Fruit fly (Drosophila melanogaster) whole organism, embryonic: Measurements from ENCODE around the gene CG11596.

ENCODE experiments used
- BEAF-32 ChIP-seq: fragments of 200-800 bp; sonication (Bioruptor generic); optimal IDR thresholded peaks from 3 replicates; lab custom pipeline; 2017; ENCODE audit warnings: missing biosample characterization, missing genetic modification characterization, mild to moderate bottlenecking, moderate library complexity, missing genetic modification reagents
- CG12744 ChIP-seq: fragments of 200-800 bp; sonication (Bioruptor generic); optimal IDR thresholded peaks from 2 replicates; lab custom pipeline; 2016; ENCODE audit warnings: missing biosample characterization, missing genetic modification characterization
- CG13287 ChIP-seq: fragments of 200-800 bp; sonication (Bioruptor generic); IDR thresholded peaks from 2 replicates; pipeline ENCODE4 v1.3.6; 2022; ENCODE audit warnings: missing biosample characterization, missing genetic modification characterization; ENCODE audit not compliant: partially characterized antibody
- CG16813 ChIP-seq: fragments of 200-800 bp; sonication (Bioruptor generic); IDR thresholded peaks from 3 replicates; pipeline ENCODE4 v1.3.6; 2022; ENCODE audit warnings: missing biosample characterization, missing genetic modification characterization; ENCODE audit not compliant: partially characterized antibody
- CG2129 ChIP-seq: fragments of 200-800 bp; sonication (Bioruptor generic); IDR thresholded peaks from 2 replicates; pipeline ENCODE4 v1.3.6; 2022; ENCODE audit warnings: missing biosample characterization, missing genetic modification characterization; ENCODE audit not compliant: partially characterized antibody
- CG34224 ChIP-seq: fragments of 200-800 bp; sonication (Bioruptor generic); IDR thresholded peaks from 3 replicates; pipeline ENCODE4 v1.3.6; 2022; ENCODE audit warnings: missing biosample characterization, missing genetic modification characterization; ENCODE audit not compliant: partially characterized antibody
- CG6791 ChIP-seq: fragments of 200-800 bp; sonication (Bioruptor generic); IDR thresholded peaks from 3 replicates; pipeline ENCODE4 v1.3.6; 2022; ENCODE audit warnings: missing biosample characterization, missing genetic modification characterization; ENCODE audit not compliant: partially characterized antibody
- CG7786 ChIP-seq: fragments of 200-800 bp; sonication (Bioruptor generic); optimal IDR thresholded peaks from 2 replicates; lab custom pipeline; 2016; ENCODE audit warnings: missing biosample characterization, missing genetic modification characterization
- CG8924 ChIP-seq: fragments of 200-800 bp; optimal IDR thresholded peaks from 3 replicates; lab custom pipeline; 2019; ENCODE audit warnings: missing biosample characterization, mild to moderate bottlenecking, missing genetic modification characterization, moderate library complexity
- CG9437 ChIP-seq: fragments of 200-800 bp; sonication (Bioruptor generic); optimal IDR thresholded peaks from 2 replicates; lab custom pipeline; 2018; ENCODE audit warnings: missing biosample characterization, mild to moderate bottlenecking, missing genetic modification characterization
- Dll ChIP-seq: fragments of 200-800 bp; sonication (Bioruptor generic); IDR thresholded peaks from 4 replicates; pipeline ENCODE4 v1.3.6; 2022; ENCODE audit warnings: missing biosample characterization, missing genetic modification characterization; ENCODE audit not compliant: partially characterized antibody
- Dref ChIP-seq: fragments of 200-800 bp; sonication (Bioruptor generic); IDR thresholded peaks from 2 replicates; pipeline ENCODE4 v1.3.6; 2022; ENCODE audit warnings: missing biosample characterization, missing genetic modification characterization
- Drgx ChIP-seq: fragments of 200-800 bp; sonication (Bioruptor generic); IDR thresholded peaks from 2 replicates; pipeline ENCODE4 v1.3.6; 2022; ENCODE audit warnings: missing biosample characterization, missing genetic modification characterization
- Fer1 ChIP-seq: fragments of 200-800 bp; sonication (Bioruptor generic); optimal IDR thresholded peaks from 2 replicates; lab custom pipeline; 2017; ENCODE audit warnings: missing biosample characterization, mild to moderate bottlenecking, missing genetic modification characterization
- HLH4C ChIP-seq: fragments of 200-800 bp; sonication (Bioruptor generic); IDR thresholded peaks from 3 replicates; pipeline ENCODE4 v1.3.6; 2022; ENCODE audit warnings: missing biosample characterization, missing genetic modification characterization; ENCODE audit not compliant: partially characterized antibody
- HmgZ ChIP-seq: fragments of 200-800 bp; sonication (Bioruptor generic); optimal IDR thresholded peaks from 2 replicates; lab custom pipeline; 2018; ENCODE audit warnings: missing biosample characterization, mild to moderate bottlenecking, missing genetic modification characterization
- Hmr ChIP-seq: fragments of 200-800 bp; sonication (Bioruptor generic); optimal IDR thresholded peaks from 3 replicates; lab custom pipeline; 2017; ENCODE audit warnings: mild to moderate bottlenecking, missing biosample characterization, missing genetic modification reagents, missing genetic modification characterization
- MBD-R2 ChIP-seq: fragments of 200-800 bp; sonication (Bioruptor generic); IDR thresholded peaks from 2 replicates; pipeline ENCODE4 v1.3.6; 2022; ENCODE audit warnings: missing biosample characterization, missing genetic modification characterization
- MESR4 ChIP-seq: fragments of 200-800 bp; sonication (Bioruptor generic); optimal IDR thresholded peaks from 2 replicates; lab custom pipeline; 2018; ENCODE audit warnings: missing biosample characterization, mild to moderate bottlenecking, missing genetic modification characterization, moderate library complexity
- Max ChIP-seq: fragments of 200-800 bp; sonication (Bioruptor generic); optimal IDR thresholded peaks from 2 replicates; lab custom pipeline; 2016; ENCODE audit warnings: missing biosample characterization, mild to moderate bottlenecking, missing genetic modification characterization
- Med ChIP-seq: fragments of 200-800 bp; sonication (Bioruptor generic); peaks from one replicate; lab custom pipeline; 2016; ENCODE audit warnings: missing biosample characterization, missing genetic modification characterization, mild to moderate bottlenecking, inconsistent platforms, moderate library complexity
- Meics ChIP-seq: fragments of 200-800 bp; sonication (Bioruptor generic); optimal IDR thresholded peaks from 2 replicates; lab custom pipeline; 2017; ENCODE audit warnings: missing biosample characterization, mild to moderate bottlenecking, missing genetic modification characterization
- Opbp ChIP-seq: fragments of 200-800 bp; sonication (Bioruptor generic); IDR thresholded peaks from 3 replicates; pipeline ENCODE4 v1.3.6; 2022; ENCODE audit warnings: missing biosample characterization, missing genetic modification characterization; ENCODE audit not compliant: partially characterized antibody
- Pdp1 ChIP-seq, 2 experiments: fragments of 200-800 bp; sonication (Bioruptor generic); optimal IDR thresholded peaks; 3 replicates each; lab custom pipeline; 2016; ENCODE audit warnings: missing biosample characterization in 2 of 2, missing genetic modification characterization in 2 of 2, mild to moderate bottlenecking in 1 of 2, moderate library complexity in 1 of 2
- Scr ChIP-seq: fragments of 200-800 bp; sonication (Bioruptor generic); IDR thresholded peaks from 2 replicates; pipeline ENCODE4 v1.3.6; 2022; ENCODE audit warnings: missing biosample characterization, missing genetic modification characterization; ENCODE audit not compliant: partially characterized antibody
- Spps ChIP-seq: fragments of 200-800 bp; sonication (Bioruptor generic); optimal IDR thresholded peaks from 2 replicates; lab custom pipeline; 2018; ENCODE audit warnings: missing biosample characterization, mild to moderate bottlenecking, missing genetic modification characterization
- Sry-δ ChIP-seq: fragments of 200-800 bp; sonication (Bioruptor generic); optimal IDR thresholded peaks from 2 replicates; lab custom pipeline; 2016; ENCODE audit warnings: missing biosample characterization, missing genetic modification characterization
- Xbp1 ChIP-seq: fragments of 200-800 bp; sonication (Bioruptor generic); optimal IDR thresholded peaks from 3 replicates; lab custom pipeline; 2016; ENCODE audit warnings: missing biosample characterization, mild to moderate bottlenecking, missing genetic modification characterization
- abd-A ChIP-seq: fragments of 200-800 bp; sonication (Bioruptor generic); optimal IDR thresholded peaks from 3 replicates; lab custom pipeline; 2019; ENCODE audit warnings: missing biosample characterization, mild to moderate bottlenecking, missing genetic modification characterization, moderate library complexity
- amos ChIP-seq: fragments of 200-800 bp; sonication (Bioruptor generic); IDR thresholded peaks from 2 replicates; pipeline ENCODE4 v1.3.6; 2022; ENCODE audit warnings: missing biosample characterization, missing genetic modification characterization; ENCODE audit not compliant: partially characterized antibody
- cato ChIP-seq: fragments of 200-800 bp; sonication (Bioruptor generic); optimal IDR thresholded peaks from 2 replicates; lab custom pipeline; 2016; ENCODE audit warnings: missing biosample characterization, missing genetic modification characterization, borderline replicate concordance
- cg ChIP-seq: fragments of 200-800 bp; sonication (Bioruptor generic); optimal IDR thresholded peaks from 3 replicates; lab custom pipeline; 2019; ENCODE audit warnings: missing biosample characterization, mild to moderate bottlenecking, missing genetic modification characterization, moderate library complexity
- crol ChIP-seq: fragments of 200-800 bp; sonication (Bioruptor generic); IDR thresholded peaks from 2 replicates; pipeline ENCODE4 v1.3.6; 2022; ENCODE audit warnings: missing biosample characterization, missing genetic modification characterization
- dm ChIP-seq: fragments of 200-800 bp; sonication (Bioruptor generic); optimal IDR thresholded peaks from 3 replicates; lab custom pipeline; 2016; ENCODE audit warnings: missing biosample characterization, missing genetic modification characterization
- hb ChIP-seq: fragments of 200-800 bp; sonication (Bioruptor generic); IDR thresholded peaks from 3 replicates; pipeline ENCODE4 v1.3.6; 2022; ENCODE audit warnings: missing biosample characterization, missing genetic modification characterization; ENCODE audit not compliant: partially characterized antibody
- hbn ChIP-seq: fragments of 200-800 bp; sonication (Bioruptor generic); IDR thresholded peaks from 2 replicates; pipeline ENCODE4 v1.3.6; 2022; ENCODE audit warnings: missing biosample characterization, missing genetic modification characterization; ENCODE audit not compliant: partially characterized antibody
- her ChIP-seq: fragments of 200-800 bp; sonication (Bioruptor generic); optimal IDR thresholded peaks from 2 replicates; lab custom pipeline; 2016; ENCODE audit warnings: missing biosample characterization, missing genetic modification characterization
- inv ChIP-seq: fragments of 200-800 bp; sonication (Bioruptor generic); IDR thresholded peaks from 2 replicates; pipeline ENCODE4 v1.3.6; 2022; ENCODE audit warnings: missing biosample characterization, missing genetic modification characterization; ENCODE audit not compliant: partially characterized antibody
- lbe ChIP-seq: fragments of 200-800 bp; sonication (Bioruptor generic); optimal IDR thresholded peaks from 2 replicates; lab custom pipeline; 2016; ENCODE audit warnings: missing biosample characterization, mild to moderate bottlenecking, missing genetic modification characterization
- odd ChIP-seq: fragments of 200-800 bp; sonication (Bioruptor generic); optimal IDR thresholded peaks from 2 replicates; lab custom pipeline; 2017; ENCODE audit warnings: missing biosample characterization, mild to moderate bottlenecking, missing genetic modification characterization
- pzg ChIP-seq: fragments of 200-800 bp; sonication (Bioruptor generic); optimal IDR thresholded peaks from 3 replicates; lab custom pipeline; 2018; ENCODE audit warnings: missing biosample characterization, mild to moderate bottlenecking, missing genetic modification characterization, moderate library complexity
- row ChIP-seq: fragments of 200-800 bp; sonication (Bioruptor generic); IDR thresholded peaks from 3 replicates; pipeline ENCODE4 v1.3.6; 2022; ENCODE audit warnings: missing biosample characterization, missing genetic modification characterization
- sd ChIP-seq: fragments of 200-800 bp; sonication (Bioruptor generic); optimal IDR thresholded peaks from 3 replicates; lab custom pipeline; 2018; ENCODE audit warnings: missing biosample characterization, mild to moderate bottlenecking, missing genetic modification characterization, moderate library complexity
- toy ChIP-seq: fragments of 200-800 bp; sonication (Bioruptor generic); IDR thresholded peaks from 2 replicates; pipeline ENCODE4 v1.3.6; 2022; ENCODE audit warnings: missing biosample characterization, missing genetic modification characterization
- trem ChIP-seq: fragments of 200-800 bp; optimal IDR thresholded peaks from 3 replicates; lab custom pipeline; 2019; ENCODE audit warnings: missing biosample characterization, mild to moderate bottlenecking, missing genetic modification characterization, moderate library complexity
- unc-4 ChIP-seq: fragments of 200-800 bp; sonication (Bioruptor generic); IDR thresholded peaks from 2 replicates; pipeline ENCODE4 v1.3.6; 2022; ENCODE audit warnings: missing biosample characterization, missing genetic modification characterization; ENCODE audit not compliant: partially characterized antibody
- wek ChIP-seq: fragments of 200-800 bp; sonication (Bioruptor generic); optimal IDR thresholded peaks from 3 replicates; lab custom pipeline; 2018; ENCODE audit warnings: missing biosample characterization, mild to moderate bottlenecking, missing genetic modification characterization, moderate library complexity

The CG11596 gene

dm6 chrX:1908757-1909156 is 18.7 kb upstream of the CG11596 start, which contains the start of the genes Edem1 and Rbcn-3B (continued):
- peak; percentile 14; the same call in 1 of the 2 replicates for TF ChIP-seq Drgx (GFP tag; lab: Robert Waterston, UW)
- TF ChIP-seq crol = peak; percentile 56; the same call in 1 of the 2 replicates
- TF ChIP-seq CG7786 (GFP tag; lab: Kevin White, UChicago) = no peak
- no peak for TF ChIP-seq abd-A (tag; lab: Kevin White, UChicago)
- peak; percentile 44 for TF ChIP-seq CG13287 (GFP tag; lab: Robert Waterston, UW)
- peak; percentile 43 for TF ChIP-seq hbn
- TF ChIP-seq lbe (GFP tag; lab: Kevin White, UChicago) = peak; percentile 12
- peak; percentile 19 for TF ChIP-seq Sry-δ (GFP tag; lab: Kevin White, UChicago)
- TF ChIP-seq Scr (GFP tag; lab: Robert Waterston, UW) = peak; percentile 53
- no peak for TF ChIP-seq toy
- TF ChIP-seq Dref (GFP tag; lab: Robert Waterston, UW) = peak; percentile 64
- TF ChIP-seq Opbp (GFP tag; lab: Robert Waterston, UW) = peak; percentile 36; the same call in 1 of the 3 replicates
- TF ChIP-seq Meics (GFP tag; lab: Kevin White, UChicago) = no peak
- TF ChIP-seq hb (GFP tag; lab: Robert Waterston, UW) = peak; percentile 57; the same call in 1 of the 3 replicates
- TF ChIP-seq MBD-R2 (GFP tag; lab: Robert Waterston, UW) = peak; percentile 46
- no peak for TF ChIP-seq CG12744 (GFP tag; lab: Kevin White, UChicago)
- TF ChIP-seq BEAF-32 (GFP tag; lab: Kevin White, UChicago) = peak; percentile 68
- TF ChIP-seq CG16813 (GFP tag; lab: Robert Waterston, UW) = peak; percentile 50; the same call in 1 of the 3 replicates
- TF ChIP-seq Spps (tag; lab: Kevin White, UChicago) = no peak
- TF ChIP-seq her (GFP tag; lab: Kevin White, UChicago) = no peak
- peak; percentile 34 for TF ChIP-seq Fer1 (GFP tag; lab: Kevin White, UChicago)
- TF ChIP-seq MESR4 (GFP tag; lab: Kevin White, UChicago) = peak; percentile 88
- TF ChIP-seq sd (tag; lab: Kevin White, UChicago) = no peak
- TF ChIP-seq trem (tag; lab: Kevin White, UChicago) = peak; percentile 20
- TF ChIP-seq Dll (GFP tag; lab: Robert Waterston, UW) = peak; percentile 45; the same call in 2 of the 4 replicates
- peak; percentile 15 for TF ChIP-seq Max (GFP tag; lab: Kevin White, UChicago)
- peak; percentile 36 for TF ChIP-seq dm
- TF ChIP-seq CG6791 = peak; percentile 67; the same call in 2 of the 3 replicates
- no peak for TF ChIP-seq CG9437 (GFP tag; lab: Kevin White, UChicago)
- peak; percentile 68 for TF ChIP-seq amos (GFP tag; lab: Robert Waterston, UW)
- peak; percentile 9 for TF ChIP-seq CG8924
- no peak for TF ChIP-seq Hmr (GFP tag; lab: Kevin White, UChicago)
- TF ChIP-seq Med (GFP tag; lab: Kevin White, UChicago) = peak; percentile 61
- TF ChIP-seq Pdp1 (GFP tag; optimal IDR thresholded peaks at IDR 0.05; lab: Kevin White, UChicago) = peak in 1 of 2 experiments; percentile 33
- TF ChIP-seq wek = no peak
- no peak for TF ChIP-seq cato (GFP tag; lab: Kevin White, UChicago)
- TF ChIP-seq unc-4 (GFP tag; lab: Robert Waterston, UW) = 0 out of 2 replicates have a peak, but pooled peaks have one; percentile 32
- peak; percentile 34; the same call in 2 of the 3 replicates for TF ChIP-seq CG34224 (GFP tag; lab: Robert Waterston, UW)
- no peak for TF ChIP-seq Xbp1 (GFP tag; lab: Kevin White, UChicago)
- TF ChIP-seq odd (GFP tag; lab: Kevin White, UChicago) = no peak
- peak; percentile 38 for TF ChIP-seq pzg
- peak; percentile 12 for TF ChIP-seq HmgZ (tag; lab: Kevin White, UChicago)
- 0 out of 3 replicates have a peak, but pooled peaks have one; percentile 42 for TF ChIP-seq HLH4C
- peak; percentile 82 for TF ChIP-seq cg
- TF ChIP-seq row = peak; percentile 30; the same call in 1 of the 3 replicates
- TF ChIP-seq CG2129 = 0 out of 2 replicates have a peak, but pooled peaks have one; percentile 23
- TF ChIP-seq inv (GFP tag; lab: Robert Waterston, UW) = peak; percentile 52; the same call in 1 of the 2 replicates
